Worm (Caenorhabditis elegans) whole organism, young adult: Measurements from ENCODE around the gene lcmt-1.

Source experiments
- B0261.1 ChIP-seq: sonication (generic microtip); optimal IDR thresholded peaks from 2 replicates; lab custom pipeline; 2016; ENCODE audit warnings: mild to moderate bottlenecking, missing genetic modification characterization, moderate library complexity, missing compliant biosample characterization
- B0336.3 ChIP-seq: fragments of 200-800 bp; sonication (Bioruptor generic); IDR thresholded peaks from 2 replicates; pipeline ENCODE4 v1.3.6; 2022; ENCODE audit warnings: missing genetic modification characterization, missing compliant biosample characterization
- F33H1.4 ChIP-seq: fragments of 200-800 bp; sonication (Bioruptor generic); IDR thresholded peaks from 2 replicates; pipeline ENCODE4 v1.3.6; 2022; ENCODE audit warnings: missing genetic modification reagents, missing genetic modification characterization, missing compliant biosample characterization
- F57C9.4 ChIP-seq: sonication (generic microtip); optimal IDR thresholded peaks from 2 replicates; lab custom pipeline; 2017; ENCODE audit warnings: mild to moderate bottlenecking, missing genetic modification characterization, missing compliant biosample characterization
- T07F8.4 ChIP-seq: sonication (generic microtip); optimal IDR thresholded peaks from 2 replicates; lab custom pipeline; 2016; ENCODE audit warnings: mild to moderate bottlenecking, missing genetic modification characterization, moderate library complexity, missing compliant biosample characterization
- Y53F4B.3 ChIP-seq: fragments of 200-800 bp; sonication (Bioruptor generic); IDR thresholded peaks from 2 replicates; pipeline ENCODE4 v1.3.6; 2022; ENCODE audit warnings: missing genetic modification reagents, missing genetic modification characterization, missing compliant biosample characterization
- Y67H2A.10 ChIP-seq: fragments of 200-800 bp; sonication (Bioruptor generic); conservative IDR thresholded peaks from 2 replicates; pipeline ENCODE4 v1.3.6; 2022; ENCODE audit warnings: missing genetic modification reagents, missing genetic modification characterization, missing compliant biosample characterization
- ZK185.1 ChIP-seq: sonication (generic microtip); optimal IDR thresholded peaks from 2 replicates; lab custom pipeline; 2016; ENCODE audit warnings: mild to moderate bottlenecking, missing genetic modification characterization, missing compliant biosample characterization; ENCODE audit not compliant: poor library complexity, severe bottlenecking
- atf-7 ChIP-seq: sonication (generic microtip); optimal IDR thresholded peaks from 2 replicates; lab custom pipeline; 2017; ENCODE audit warnings: mild to moderate bottlenecking, missing genetic modification characterization, missing compliant biosample characterization
- attf-3 ChIP-seq: fragments of 200-800 bp; sonication (Bioruptor generic); conservative IDR thresholded peaks from 2 replicates; pipeline ENCODE4 v1.3.6; 2022; ENCODE audit warnings: missing genetic modification reagents, missing genetic modification characterization, missing compliant biosample characterization
- attf-6 ChIP-seq: fragments of 200-800 bp; sonication (Bioruptor generic); IDR thresholded peaks from 2 replicates; pipeline ENCODE4 v1.3.6; 2022; ENCODE audit warnings: missing genetic modification reagents, missing genetic modification characterization, missing compliant biosample characterization
- ccch-3 ChIP-seq: fragments of 200-800 bp; sonication (Bioruptor generic); optimal IDR thresholded peaks from 2 replicates; lab custom pipeline; 2018; ENCODE audit warnings: mild to moderate bottlenecking, missing genetic modification characterization, missing compliant biosample characterization
- ceh-100 ChIP-seq: fragments of 200-800 bp; sonication (Bioruptor generic); IDR thresholded peaks from 2 replicates; pipeline ENCODE4 v1.3.6; 2022; ENCODE audit warnings: missing genetic modification reagents, missing genetic modification characterization, missing compliant biosample characterization
- ceh-40 ChIP-seq: fragments of 200-800 bp; sonication (Bioruptor generic); IDR thresholded peaks from 2 replicates; pipeline ENCODE4 v1.3.6; 2022; ENCODE audit warnings: missing genetic modification characterization, missing compliant biosample characterization
- ceh-58 ChIP-seq: fragments of 200-800 bp; sonication (Bioruptor generic); IDR thresholded peaks from 2 replicates; pipeline ENCODE4 v1.3.6; 2022; ENCODE audit warnings: missing genetic modification characterization, missing compliant biosample characterization
- dpff-1 ChIP-seq: sonication (generic microtip); optimal IDR thresholded peaks from 2 replicates; lab custom pipeline; 2017; ENCODE audit warnings: mild to moderate bottlenecking, missing genetic modification characterization, missing compliant biosample characterization
- egrh-3 ChIP-seq: fragments of 200-800 bp; sonication (Bioruptor generic); IDR thresholded peaks from 2 replicates; pipeline ENCODE4 v1.3.6; 2022; ENCODE audit warnings: missing genetic modification reagents, missing genetic modification characterization, missing compliant biosample characterization
- gei-17 ChIP-seq: fragments of 200-800 bp; sonication (Bioruptor generic); optimal IDR thresholded peaks from 2 replicates; lab custom pipeline; 2018; ENCODE audit warnings: mild to moderate bottlenecking, missing genetic modification characterization, missing compliant biosample characterization
- him-1 ChIP-seq: sonication (generic microtip); optimal IDR thresholded peaks from 2 replicates; lab custom pipeline; 2016; ENCODE audit warnings: missing genotype, missing genetic modification reagents, missing genetic modification characterization, missing compliant biosample characterization
- hmg-1.2 ChIP-seq: fragments of 200-800 bp; sonication (Bioruptor generic); IDR thresholded peaks from 2 replicates; pipeline ENCODE4 v1.3.6; 2022; ENCODE audit warnings: missing genetic modification reagents, missing genetic modification characterization, missing compliant biosample characterization
- lag-1 ChIP-seq: fragments of 200-800 bp; sonication (Bioruptor generic); IDR thresholded peaks from 2 replicates; pipeline ENCODE4 v1.3.6; 2022; ENCODE audit warnings: missing genetic modification reagents, missing genetic modification characterization, missing compliant biosample characterization
- madf-3 ChIP-seq: fragments of 200-800 bp; sonication (Bioruptor generic); IDR thresholded peaks from 2 replicates; pipeline ENCODE4 v1.3.6; 2022; ENCODE audit warnings: missing genetic modification reagents, missing genetic modification characterization, missing compliant biosample characterization
- mcd-1 ChIP-seq: fragments of 200-800 bp; sonication (Bioruptor generic); IDR thresholded peaks from 2 replicates; pipeline ENCODE4 v1.3.6; 2022; ENCODE audit warnings: missing genetic modification reagents, missing genetic modification characterization, missing compliant biosample characterization
- mes-4 ChIP-seq: sonication (generic microtip); optimal IDR thresholded peaks from 2 replicates; lab custom pipeline; 2016; ENCODE audit warnings: missing genotype, missing genetic modification characterization, missing compliant biosample characterization
- nfya-1 ChIP-seq: sonication (generic microtip); optimal IDR thresholded peaks from 2 replicates; lab custom pipeline; 2017; ENCODE audit warnings: antibody characterized with exemption, missing compliant biosample characterization, missing genetic modification characterization, borderline replicate concordance; ENCODE audit not compliant: insufficient read depth
- nfyb-1 ChIP-seq: fragments of 200-800 bp; sonication (Bioruptor generic); IDR thresholded peaks from 2 replicates; pipeline ENCODE4 v1.3.6; 2022; ENCODE audit warnings: missing genetic modification reagents, missing genetic modification characterization, missing compliant biosample characterization
- nhr-80 ChIP-seq: sonication (generic microtip); optimal IDR thresholded peaks from 2 replicates; lab custom pipeline; 2016; ENCODE audit warnings: missing genetic modification characterization, missing compliant biosample characterization
- nhr-90 ChIP-seq: sonication (generic microtip); optimal IDR thresholded peaks from 2 replicates; lab custom pipeline; 2016; ENCODE audit warnings: missing genotype, mild to moderate bottlenecking, missing genetic modification characterization, missing compliant biosample characterization
- snpc-1.3 ChIP-seq: sonication (generic microtip); optimal IDR thresholded peaks from 2 replicates; lab custom pipeline; 2017; ENCODE audit warnings: missing genetic modification characterization, mild to moderate bottlenecking, missing compliant biosample characterization, antibody characterized with exemption, moderate library complexity, missing genotype, missing genetic modification reagents; ENCODE audit not compliant: insufficient read depth
- tlf-1 ChIP-seq: fragments of 200-800 bp; sonication (Bioruptor generic); optimal IDR thresholded peaks from 2 replicates; lab custom pipeline; 2018; ENCODE audit warnings: mild to moderate bottlenecking, missing genetic modification characterization, missing compliant biosample characterization
- unc-62 ChIP-seq: fragments of 150-350 bp; optimal IDR thresholded peaks from 2 replicates; lab custom pipeline; 2014; ENCODE audit warnings: missing biosample characterization, missing genetic modification reagents, missing genetic modification characterization
- xnd-1 ChIP-seq: sonication (generic microtip); optimal IDR thresholded peaks from 2 replicates; lab custom pipeline; 2016; ENCODE audit warnings: missing genotype, missing genetic modification reagents, missing genetic modification characterization, missing compliant biosample characterization

lcmt-1 gene

ce11 chrIII:4321399-4321798 is 21.8 kb upstream of the lcmt-1 start, which contains the start of gene H38K22.7:
Gene H38K22.7 (plus strand): TSS chrIII:4321699.
- TF ChIP-seq ceh-40 (no peak), ceh-58 (no peak), tlf-1 (GFP tag; lab: Kevin White, UChicago) (no peak), dpff-1 (tag; lab: Kevin White, UChicago) (no peak)

ce11 chrIII:4323120-4323519 is 20.1 kb upstream of the lcmt-1 start:
- TF ChIP-seq hmg-1.2 (peak; percentile 73; the same call in 1 of the 2 replicates), gei-17 (GFP tag; lab: Kevin White, UChicago) (no peak), lag-1 (no peak), ZK185.1 (peak; percentile 5)

- TF ChIP-seq attf-3 (GFP tag; lab: Robert Waterston, UW) = no peak
- no peak for TF ChIP-seq ccch-3 (GFP tag; lab: Kevin White, UChicago)
- TF ChIP-seq atf-7 (tag; lab: Kevin White, UChicago) = no peak
- no peak for TF ChIP-seq xnd-1 (tag; lab: Kevin White, UChicago)
- TF ChIP-seq madf-3 (GFP tag; lab: Robert Waterston, UW) = no peak
- no peak for TF ChIP-seq F57C9.4 (tag; lab: Kevin White, UChicago)
- no peak for TF ChIP-seq nhr-80 (tag; lab: Kevin White, UChicago)
- no peak for TF ChIP-seq B0261.1 (tag; lab: Kevin White, UChicago)
- no peak for TF ChIP-seq F33H1.4 (GFP tag; lab: Robert Waterston, UW)
- TF ChIP-seq unc-62 = no peak
Measured at ce11 chrIII:4323859-4324258, 19.4 kb upstream of the lcmt-1 start, which contains the start of gene H38K22.9. Gene H38K22.9 (plus strand): TSS chrIII:4324159.

- TF ChIP-seq Y53F4B.3 (GFP tag; lab: Robert Waterston, UW) (no peak), mcd-1 (GFP tag; lab: Robert Waterston, UW) (no peak), nfyb-1 (GFP tag; lab: Robert Waterston, UW) (peak; percentile 56; the same call in 1 of the 2 replicates)
Measured at ce11 chrIII:4328208-4328987, 14.8 kb upstream of the lcmt-1 start.

ce11 chrIII:4330984-4331383 is 12.3 kb upstream of the lcmt-1 start, which contains the start of gene gly-6:
Gene gly-6 (minus strand): TSS chrIII:4331228.
- TF ChIP-seq nfya-1 (no peak), egrh-3 (GFP tag; lab: Robert Waterston, UW) (no peak), him-1 (no peak), nhr-90 (tag; lab: Kevin White, UChicago) (no peak), mes-4 (no peak), Y67H2A.10 (GFP tag; lab: Robert Waterston, UW) (no peak), hmg-1.2 (no peak), attf-6 (no peak), T07F8.4 (tag; lab: Kevin White, UChicago) (no peak), ceh-100 (GFP tag; lab: Robert Waterston, UW) (no peak), snpc-1.3 (tag; lab: Kevin White, UChicago) (no peak), mcd-1 (GFP tag; lab: Robert Waterston, UW) (no peak), B0336.3 (no peak)
